Fruit fly (Drosophila melanogaster): ENCODE results near the gene CG32669.
A peak's percentile ranks its signal among the peaks of the same experiment; 100 is the strongest.

Gene CG32669

DNA sequence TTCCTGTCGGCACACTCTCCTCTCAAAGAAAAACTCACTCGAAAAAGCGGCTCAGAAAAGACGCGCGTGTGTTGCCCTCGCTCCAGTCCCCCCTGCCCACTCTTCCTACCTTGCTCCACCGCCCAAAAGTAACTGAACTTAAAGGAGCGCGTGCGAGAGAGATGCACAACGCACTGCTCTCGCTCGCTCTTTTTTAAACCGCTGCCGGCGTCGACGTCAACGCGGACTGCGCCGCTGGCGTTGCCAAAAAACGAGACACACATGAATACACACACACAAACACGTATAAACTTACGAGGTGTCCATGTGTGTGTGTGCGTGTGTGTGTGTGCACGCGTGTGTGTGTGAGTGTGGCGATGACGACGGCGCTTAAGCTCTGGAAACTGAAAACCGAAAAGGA lies 28.0 kb downstream of the CG32669 start (continued):
- peak; percentile 45; the same call in 1 of the 2 replicates for TF ChIP-seq amos (GFP tag; IDR thresholded peaks at IDR 0.05; ENCODE audit: partially characterized antibody)
- no peak for TF ChIP-seq MTF-1 (GFP tag; optimal IDR thresholded peaks at IDR 0.05; ENCODE audit: borderline replicate concordance)
- TF ChIP-seq CG11247 (GFP tag; IDR thresholded peaks at IDR 0.05): no peak
- TF ChIP-seq gro (GFP tag; optimal IDR thresholded peaks at IDR 0.05): no peak
- no peak for TF ChIP-seq CG10462 (GFP tag; optimal IDR thresholded peaks at IDR 0.05)
- no peak for TF ChIP-seq toy (GFP tag; IDR thresholded peaks at IDR 0.05)
- no peak for TF ChIP-seq CG12071 (GFP tag; optimal IDR thresholded peaks at IDR 0.05)
- TF ChIP-seq YL-1 (GFP tag; optimal IDR thresholded peaks at IDR 0.05): no peak
- no peak for TF ChIP-seq CG30020 (tag; optimal IDR thresholded peaks at IDR 0.05)
- no peak for TF ChIP-seq bsh (GFP tag; optimal IDR thresholded peaks at IDR 0.05)
- no peak for TF ChIP-seq hb (GFP tag; IDR thresholded peaks at IDR 0.05; ENCODE audit: partially characterized antibody)
- no peak for TF ChIP-seq CG1792 (GFP tag; optimal IDR thresholded peaks at IDR 0.05)
- TF ChIP-seq NC2β (GFP tag; optimal IDR thresholded peaks at IDR 0.05): no peak
- TF ChIP-seq CG7786 (GFP tag; optimal IDR thresholded peaks at IDR 0.05): no peak
- no peak for TF ChIP-seq lmd (GFP tag; IDR thresholded peaks at IDR 0.05)
- TF ChIP-seq CG12236 (GFP tag; optimal IDR thresholded peaks at IDR 0.05): no peak
- TF ChIP-seq tgo (GFP tag; IDR thresholded peaks at IDR 0.05): no peak
- no peak for TF ChIP-seq ara (GFP tag; IDR thresholded peaks at IDR 0.05)
- no peak for TF ChIP-seq sisA (GFP tag; IDR thresholded peaks at IDR 0.05)
- TF ChIP-seq CG3847 (GFP tag; IDR thresholded peaks at IDR 0.05): no peak
- TF ChIP-seq chn (GFP tag; optimal IDR thresholded peaks at IDR 0.05): peak; percentile 29
- TF ChIP-seq Sin3A (optimal IDR thresholded peaks at IDR 0.05): no peak
- no peak for TF ChIP-seq mirr (GFP tag; optimal IDR thresholded peaks at IDR 0.05)
- TF ChIP-seq Stat92E (GFP tag; optimal IDR thresholded peaks at IDR 0.05): no peak
- TF ChIP-seq br (optimal IDR thresholded peaks at IDR 0.05): no peak
- no peak for TF ChIP-seq CG14441 (GFP tag; IDR thresholded peaks at IDR 0.05)
- TF ChIP-seq CG8478 (optimal IDR thresholded peaks at IDR 0.05): peak; percentile 87
- no peak for TF ChIP-seq Sox100B (GFP tag; optimal IDR thresholded peaks at IDR 0.05)
- TF ChIP-seq Spps (tag; optimal IDR thresholded peaks at IDR 0.05): no peak
- peak; percentile 25 for TF ChIP-seq Nf-YC (tag; optimal IDR thresholded peaks at IDR 0.05)
- TF ChIP-seq CG8290 (GFP tag; optimal IDR thresholded peaks at IDR 0.05): no peak
- TF ChIP-seq CG8290 (tag; optimal IDR thresholded peaks at IDR 0.05): peak in 1 of 2 experiments; percentile 15
- TF ChIP-seq Tbp (GFP tag; optimal IDR thresholded peaks at IDR 0.05): no peak
- TF ChIP-seq CG10431 (GFP tag; optimal IDR thresholded peaks at IDR 0.05): no peak
- no peak for TF ChIP-seq CG6683 (GFP tag; optimal IDR thresholded peaks at IDR 0.05)
- TF ChIP-seq nerfin-1 (tag; optimal IDR thresholded peaks at IDR 0.05): no peak
- no peak for TF ChIP-seq CG6854 (GFP tag; optimal IDR thresholded peaks at IDR 0.05)
- TF ChIP-seq Kr (GFP tag; optimal IDR thresholded peaks at IDR 0.05): no peak
- TF ChIP-seq Sox102F (GFP tag; optimal IDR thresholded peaks at IDR 0.05): no peak
- no peak for TF ChIP-seq so (GFP tag; IDR thresholded peaks at IDR 0.05)
- no peak for TF ChIP-seq CG13123 (GFP tag; optimal IDR thresholded peaks at IDR 0.05)
- TF ChIP-seq Antp (GFP tag; optimal IDR thresholded peaks at IDR 0.05): no peak
- no peak for TF ChIP-seq sob (GFP tag; IDR thresholded peaks at IDR 0.05)
- no peak for TF ChIP-seq CG15073 (GFP tag; optimal IDR thresholded peaks at IDR 0.05)
- TF ChIP-seq mam (GFP tag; optimal IDR thresholded peaks at IDR 0.05): no peak
- no peak for TF ChIP-seq B-H2 (GFP tag; optimal IDR thresholded peaks at IDR 0.05)
- TF ChIP-seq nerfin-2 (GFP tag; IDR thresholded peaks at IDR 0.05; ENCODE audit: partially characterized antibody): peak; percentile 10; the same call in 1 of the 2 replicates
- no peak for TF ChIP-seq prd (optimal IDR thresholded peaks at IDR 0.05)
- TF ChIP-seq prd (GFP tag; IDR thresholded peaks at IDR 0.05): no peak
- TF ChIP-seq Med (GFP tag): no peak
- 0 out of 3 replicates have a peak, but pooled peaks have one; percentile 38 for TF ChIP-seq CG2199 (GFP tag; IDR thresholded peaks at IDR 0.05)
- no peak for TF ChIP-seq otp (GFP tag; IDR thresholded peaks at IDR 0.05)
- no peak for TF ChIP-seq vvl (GFP tag; IDR thresholded peaks at IDR 0.05)
- no peak for TF ChIP-seq CG3281 (GFP tag; optimal IDR thresholded peaks at IDR 0.05)

Data from whole organism, embryonic.